Worm (Caenorhabditis elegans) whole organism, L4/young adult: ENCODE results near the gene C45B11.5.

Source experiments
- W03F9.2 ChIP-seq: fragments of 150-350 bp; optimal IDR thresholded peaks from 2 replicates; lab custom pipeline; 2014; ENCODE audit warnings: missing biosample characterization, missing genetic modification characterization
- dao-5 ChIP-seq: sonication (generic microtip); optimal IDR thresholded peaks from 2 replicates; lab custom pipeline; 2016; ENCODE audit warnings: missing genotype, missing genetic modification characterization, moderate library complexity, missing compliant biosample characterization

DNA sequence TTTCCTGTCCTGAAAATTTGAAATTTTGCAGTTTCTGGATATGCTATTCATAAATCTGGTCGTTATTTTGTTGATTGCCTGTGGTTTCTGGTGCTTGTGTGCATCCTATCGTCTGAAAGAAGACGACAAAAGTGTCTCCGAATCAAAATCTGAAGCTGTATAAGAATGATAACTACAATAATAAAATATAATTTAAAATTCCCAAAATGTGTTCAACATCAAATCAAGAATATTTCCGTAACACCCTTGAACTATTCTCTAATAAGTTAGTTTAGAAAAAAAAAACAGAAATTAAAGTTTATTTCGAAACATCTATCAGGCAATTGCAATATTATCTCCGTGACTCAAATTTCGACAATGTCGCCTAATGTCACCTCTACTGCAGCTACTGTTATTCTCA is 1.1 kb upstream of the C45B11.5 start, which contains the start of gene C45B11.8:
- TF ChIP-seq W03F9.2 (tag; lab: Kevin White, UChicago) (no peak), dao-5 (tag; lab: Kevin White, UChicago) (no peak)
